Worm (Caenorhabditis elegans): ENCODE measurements around the gene sra-39.

ce11 chrX:13873324-13873933 is 29.8 kb downstream of the sra-39 start:
- no peak for TF ChIP-seq pqm-1 (tag; optimal IDR thresholded peaks at IDR 0.05)
- TF ChIP-seq fkh-10 (GFP tag; optimal IDR thresholded peaks at IDR 0.05), result no peak
- TF ChIP-seq fos-1 (tag; optimal IDR thresholded peaks at IDR 0.05), result no peak
- no peak for TF ChIP-seq nhr-90 (tag; optimal IDR thresholded peaks at IDR 0.05; ENCODE audit: poor library complexity)
- no peak for TF ChIP-seq nhr-76 (tag; optimal IDR thresholded peaks at IDR 0.05)
- TF ChIP-seq nhr-47 (tag; optimal IDR thresholded peaks at IDR 0.05), result no peak
- TF ChIP-seq lin-15B (tag; optimal IDR thresholded peaks at IDR 0.05), result no peak
- TF ChIP-seq aly-2 (tag; optimal IDR thresholded peaks at IDR 0.05), result no peak
- TF ChIP-seq elt-3 (tag; optimal IDR thresholded peaks at IDR 0.05), result no peak
- no peak for TF ChIP-seq ces-1 (GFP tag; optimal IDR thresholded peaks at IDR 0.05)
- TF ChIP-seq lsy-2 (tag; optimal IDR thresholded peaks at IDR 0.05), result no peak
- TF ChIP-seq ama-1 (optimal IDR thresholded peaks at IDR 0.05), result no peak
- TF ChIP-seq pag-3 (tag; optimal IDR thresholded peaks at IDR 0.05; ENCODE audit: borderline replicate concordance, insufficient read depth), result no peak
- TF ChIP-seq irx-1 (tag; optimal IDR thresholded peaks at IDR 0.05), result no peak

Measured in whole organism, L1 larva.